Worm (Caenorhabditis elegans): Measurements from ENCODE around the gene K02E7.1.

- no peak for TF ChIP-seq F23B12.7 (tag; optimal IDR thresholded peaks at IDR 0.05; ENCODE audit: insufficient read depth)
- no peak for TF ChIP-seq unc-62 (GFP tag; optimal IDR thresholded peaks at IDR 0.05)
- TF ChIP-seq lsy-27 (tag; optimal IDR thresholded peaks at IDR 0.05; ENCODE audit: borderline replicate concordance, insufficient read depth): no peak
- no peak for TF ChIP-seq Y56A3A.18 (GFP tag; IDR thresholded peaks at IDR 0.05)
- no peak for TF ChIP-seq hmg-20 (GFP tag; IDR thresholded peaks at IDR 0.05)
- TF ChIP-seq cebp-2 (GFP tag; IDR thresholded peaks at IDR 0.05): no peak
Measured at ce11 chrII:1088527-1089230, 5.7 kb downstream of the K02E7.1 start.
